Fruit fly (Drosophila melanogaster) whole organism, embryonic: ENCODE results near the gene RpL4.

Experiments used
- Ada2b ChIP-seq: fragments of 200-800 bp; sonication (Bioruptor generic); IDR thresholded peaks from 2 replicates; pipeline ENCODE4 v1.3.6; 2022; ENCODE audit warnings: missing biosample characterization, missing genetic modification characterization
- BEAF-32 ChIP-seq: fragments of 200-800 bp; sonication (Bioruptor generic); optimal IDR thresholded peaks from 3 replicates; lab custom pipeline; 2017; ENCODE audit warnings: missing biosample characterization, missing genetic modification characterization, mild to moderate bottlenecking, moderate library complexity, missing genetic modification reagents
- CG10565 ChIP-seq: fragments of 200-800 bp; sonication (Bioruptor generic); optimal IDR thresholded peaks from 3 replicates; lab custom pipeline; 2016; ENCODE audit warnings: missing biosample characterization, mild to moderate bottlenecking, missing genetic modification characterization
- CG12155 ChIP-seq: fragments of 200-800 bp; sonication (Bioruptor generic); optimal IDR thresholded peaks from 3 replicates; lab custom pipeline; 2016; ENCODE audit warnings: missing biosample characterization, missing genetic modification characterization
- CG13123 ChIP-seq: fragments of 200-800 bp; sonication (Bioruptor generic); optimal IDR thresholded peaks from 2 replicates; lab custom pipeline; 2016; ENCODE audit warnings: missing biosample characterization, missing genetic modification characterization
- CG14667 ChIP-seq: fragments of 200-800 bp; sonication (Bioruptor generic); IDR thresholded peaks from 2 replicates; pipeline ENCODE4 v1.3.6; 2022; ENCODE audit warnings: missing biosample characterization, missing genetic modification characterization
- CG14860 ChIP-seq: fragments of 200-800 bp; sonication (Bioruptor generic); IDR thresholded peaks from 3 replicates; pipeline ENCODE4 v1.3.6; 2022; ENCODE audit warnings: missing biosample characterization, missing genetic modification characterization; ENCODE audit not compliant: partially characterized antibody
- CG15269 ChIP-seq: fragments of 200-800 bp; sonication (Bioruptor generic); optimal IDR thresholded peaks from 2 replicates; lab custom pipeline; 2018; ENCODE audit warnings: missing biosample characterization, mild to moderate bottlenecking, missing genetic modification characterization, moderate library complexity
- CG17328 ChIP-seq: fragments of 200-800 bp; sonication (Bioruptor generic); IDR thresholded peaks from 2 replicates; pipeline ENCODE4 v1.3.6; 2022; ENCODE audit warnings: missing biosample characterization, missing genetic modification characterization
- CG17361 ChIP-seq: fragments of 200-800 bp; sonication (Bioruptor generic); IDR thresholded peaks from 3 replicates; pipeline ENCODE4 v1.3.6; 2022; ENCODE audit warnings: missing biosample characterization, missing genetic modification characterization
- CG17612 ChIP-seq: fragments of 200-800 bp; sonication (Bioruptor generic); IDR thresholded peaks from 2 replicates; pipeline ENCODE4 v1.3.6; 2022; ENCODE audit warnings: missing biosample characterization, missing genetic modification characterization
- CG18476 ChIP-seq: fragments of 200-800 bp; sonication (Bioruptor generic); optimal IDR thresholded peaks from 2 replicates; lab custom pipeline; 2016; ENCODE audit warnings: missing biosample characterization, mild to moderate bottlenecking, missing genetic modification characterization
- CG2129 ChIP-seq: fragments of 200-800 bp; sonication (Bioruptor generic); IDR thresholded peaks from 2 replicates; pipeline ENCODE4 v1.3.6; 2022; ENCODE audit warnings: missing biosample characterization, missing genetic modification characterization; ENCODE audit not compliant: partially characterized antibody
- CG2712 ChIP-seq: fragments of 200-800 bp; optimal IDR thresholded peaks from 3 replicates; lab custom pipeline; 2019; ENCODE audit warnings: missing biosample characterization, mild to moderate bottlenecking, missing genetic modification characterization, moderate library complexity
- CG2875 ChIP-seq: fragments of 200-800 bp; sonication (Bioruptor generic); optimal IDR thresholded peaks from 2 replicates; lab custom pipeline; 2017; ENCODE audit warnings: missing biosample characterization, mild to moderate bottlenecking, missing genetic modification characterization, missing genetic modification reagents
- CG3065 ChIP-seq: fragments of 200-800 bp; sonication (Bioruptor generic); optimal IDR thresholded peaks from 2 replicates; lab custom pipeline; 2016; ENCODE audit warnings: missing biosample characterization, missing genetic modification characterization
- CG32767 ChIP-seq: fragments of 200-800 bp; sonication (Bioruptor generic); IDR thresholded peaks from 2 replicates; pipeline ENCODE4 v1.3.6; 2022; ENCODE audit warnings: missing biosample characterization, missing genetic modification characterization
- CG4360 ChIP-seq: fragments of 200-800 bp; sonication (Bioruptor generic); IDR thresholded peaks from 2 replicates; pipeline ENCODE4 v1.3.6; 2022; ENCODE audit warnings: missing biosample characterization, missing genetic modification characterization
- CG6254 ChIP-seq: fragments of 200-800 bp; sonication (Bioruptor generic); optimal IDR thresholded peaks from 3 replicates; lab custom pipeline; 2017; ENCODE audit warnings: mild to moderate bottlenecking, missing biosample characterization, missing genetic modification reagents, missing genetic modification characterization
- CG6813 ChIP-seq: fragments of 200-800 bp; sonication (Bioruptor generic); optimal IDR thresholded peaks from 2 replicates; lab custom pipeline; 2017; ENCODE audit warnings: missing biosample characterization, missing genetic modification characterization, mild to moderate bottlenecking, moderate library complexity, missing genetic modification reagents
- CG7556 ChIP-seq: fragments of 200-800 bp; sonication (Bioruptor generic); optimal IDR thresholded peaks from 2 replicates; lab custom pipeline; 2017; ENCODE audit warnings: missing biosample characterization, mild to moderate bottlenecking, missing genetic modification characterization
- CG8281 ChIP-seq: fragments of 200-800 bp; sonication (Bioruptor generic); optimal IDR thresholded peaks from 2 replicates; lab custom pipeline; 2018; ENCODE audit warnings: missing biosample characterization, mild to moderate bottlenecking, missing genetic modification characterization, moderate library complexity
- CG8388 ChIP-seq: fragments of 200-800 bp; sonication (Bioruptor generic); optimal IDR thresholded peaks from 2 replicates; lab custom pipeline; 2019; ENCODE audit warnings: missing biosample characterization, mild to moderate bottlenecking, missing genetic modification characterization, moderate library complexity
- CG9727 ChIP-seq: fragments of 200-800 bp; sonication (Bioruptor generic); optimal IDR thresholded peaks from 3 replicates; lab custom pipeline; 2017; ENCODE audit warnings: missing biosample characterization, mild to moderate bottlenecking, missing genetic modification characterization
- CG9876 ChIP-seq: fragments of 200-800 bp; sonication (Bioruptor generic); optimal IDR thresholded peaks from 2 replicates; lab custom pipeline; 2016; ENCODE audit warnings: missing biosample characterization, missing genetic modification characterization
- CoRest ChIP-seq: fragments of 200-800 bp; sonication (Bioruptor generic); optimal IDR thresholded peaks from 3 replicates; lab custom pipeline; 2018; ENCODE audit warnings: missing biosample characterization, mild to moderate bottlenecking, missing genetic modification characterization, moderate library complexity
- E2f2 ChIP-seq: fragments of 200-800 bp; sonication (Bioruptor generic); IDR thresholded peaks from 2 replicates; pipeline ENCODE4 v1.3.6; 2022; ENCODE audit warnings: missing biosample characterization, missing genetic modification characterization
- HmgD ChIP-seq: fragments of 200-800 bp; sonication (Bioruptor generic); optimal IDR thresholded peaks from 3 replicates; lab custom pipeline; 2016; ENCODE audit warnings: missing biosample characterization, missing genetic modification characterization
- Hmr ChIP-seq: fragments of 200-800 bp; sonication (Bioruptor generic); optimal IDR thresholded peaks from 3 replicates; lab custom pipeline; 2017; ENCODE audit warnings: mild to moderate bottlenecking, missing biosample characterization, missing genetic modification reagents, missing genetic modification characterization
- NC2α ChIP-seq: fragments of 200-800 bp; sonication (Bioruptor generic); optimal IDR thresholded peaks from 2 replicates; lab custom pipeline; 2016; ENCODE audit warnings: missing biosample characterization, missing genetic modification characterization
- Nf-YA ChIP-seq: fragments of 200-800 bp; sonication (Bioruptor generic); IDR thresholded peaks from 2 replicates; pipeline ENCODE4 v1.3.6; 2022; ENCODE audit warnings: missing biosample characterization, missing genetic modification characterization
- Nf-YB ChIP-seq: fragments of 200-800 bp; sonication (Bioruptor generic); optimal IDR thresholded peaks from 3 replicates; lab custom pipeline; 2019; ENCODE audit warnings: missing biosample characterization, mild to moderate bottlenecking, missing genetic modification characterization, moderate library complexity
- Nf-YC ChIP-seq: fragments of 200-800 bp; optimal IDR thresholded peaks from 3 replicates; lab custom pipeline; 2019; ENCODE audit warnings: missing biosample characterization, mild to moderate bottlenecking, missing genetic modification characterization, moderate library complexity
- Oli ChIP-seq: fragments of 200-800 bp; sonication (Bioruptor generic); optimal IDR thresholded peaks from 2 replicates; lab custom pipeline; 2018; ENCODE audit warnings: missing biosample characterization, mild to moderate bottlenecking, missing genetic modification characterization, moderate library complexity
- Sox102F ChIP-seq: fragments of 200-800 bp; sonication (Bioruptor generic); optimal IDR thresholded peaks from 2 replicates; lab custom pipeline; 2018; ENCODE audit warnings: missing biosample characterization, mild to moderate bottlenecking, missing genetic modification characterization, moderate library complexity
- YL-1 ChIP-seq: fragments of 200-800 bp; sonication (Bioruptor generic); optimal IDR thresholded peaks from 3 replicates; lab custom pipeline; 2017; ENCODE audit warnings: missing biosample characterization, mild to moderate bottlenecking, missing genetic modification characterization
- abd-A ChIP-seq: fragments of 200-800 bp; sonication (Bioruptor generic); optimal IDR thresholded peaks from 3 replicates; lab custom pipeline; 2019; ENCODE audit warnings: missing biosample characterization, mild to moderate bottlenecking, missing genetic modification characterization, moderate library complexity
- ara ChIP-seq: fragments of 200-800 bp; sonication (Bioruptor generic); IDR thresholded peaks from 2 replicates; pipeline ENCODE4 v1.3.6; 2022; ENCODE audit warnings: missing biosample characterization, missing genetic modification characterization
- cato ChIP-seq: fragments of 200-800 bp; sonication (Bioruptor generic); optimal IDR thresholded peaks from 2 replicates; lab custom pipeline; 2016; ENCODE audit warnings: missing biosample characterization, missing genetic modification characterization, borderline replicate concordance
- en ChIP-seq: fragments of 200-800 bp; sonication (Bioruptor generic); optimal IDR thresholded peaks from 2 replicates; lab custom pipeline; 2016; ENCODE audit warnings: missing biosample characterization, missing genetic modification characterization
- gcm2 ChIP-seq: fragments of 200-800 bp; sonication (Bioruptor generic); optimal IDR thresholded peaks from 2 replicates; lab custom pipeline; 2016; ENCODE audit warnings: missing biosample characterization, missing genetic modification characterization
- her ChIP-seq: fragments of 200-800 bp; sonication (Bioruptor generic); optimal IDR thresholded peaks from 2 replicates; lab custom pipeline; 2016; ENCODE audit warnings: missing biosample characterization, missing genetic modification characterization
- ken ChIP-seq: fragments of 200-800 bp; sonication (Bioruptor generic); IDR thresholded peaks from 3 replicates; pipeline ENCODE4 v1.3.6; 2022; ENCODE audit warnings: missing biosample characterization, missing genetic modification characterization
- lov ChIP-seq, 2 experiments: fragments of 200-800 bp in 1 of 2; fragments of >200 bp in 1 of 2; sonication (Bioruptor generic) in 1 of 2; IDR thresholded peaks in 1 of 2; optimal IDR thresholded peaks in 1 of 2; 2 replicates in 1 of 2; 3 replicates in 1 of 2; pipeline versions ENCODE4 v1.3.6 to Lab custom; 2017 to 2022; ENCODE audit warnings: missing biosample characterization in 1 of 2, missing genetic modification characterization in 1 of 2
- mam ChIP-seq: fragments of 200-800 bp; sonication (Bioruptor generic); optimal IDR thresholded peaks from 3 replicates; lab custom pipeline; 2016; ENCODE audit warnings: missing biosample characterization, missing genetic modification characterization
- nau ChIP-seq: fragments of 200-800 bp; sonication (Bioruptor generic); optimal IDR thresholded peaks from 3 replicates; lab custom pipeline; 2017; ENCODE audit warnings: missing biosample characterization, mild to moderate bottlenecking, missing genetic modification characterization, missing genetic modification reagents
- vfl ChIP-seq: fragments of 200-800 bp; sonication (Bioruptor generic); optimal IDR thresholded peaks from 2 replicates; lab custom pipeline; 2016; ENCODE audit warnings: missing biosample characterization, missing genetic modification characterization

RpL4 gene

DNA sequence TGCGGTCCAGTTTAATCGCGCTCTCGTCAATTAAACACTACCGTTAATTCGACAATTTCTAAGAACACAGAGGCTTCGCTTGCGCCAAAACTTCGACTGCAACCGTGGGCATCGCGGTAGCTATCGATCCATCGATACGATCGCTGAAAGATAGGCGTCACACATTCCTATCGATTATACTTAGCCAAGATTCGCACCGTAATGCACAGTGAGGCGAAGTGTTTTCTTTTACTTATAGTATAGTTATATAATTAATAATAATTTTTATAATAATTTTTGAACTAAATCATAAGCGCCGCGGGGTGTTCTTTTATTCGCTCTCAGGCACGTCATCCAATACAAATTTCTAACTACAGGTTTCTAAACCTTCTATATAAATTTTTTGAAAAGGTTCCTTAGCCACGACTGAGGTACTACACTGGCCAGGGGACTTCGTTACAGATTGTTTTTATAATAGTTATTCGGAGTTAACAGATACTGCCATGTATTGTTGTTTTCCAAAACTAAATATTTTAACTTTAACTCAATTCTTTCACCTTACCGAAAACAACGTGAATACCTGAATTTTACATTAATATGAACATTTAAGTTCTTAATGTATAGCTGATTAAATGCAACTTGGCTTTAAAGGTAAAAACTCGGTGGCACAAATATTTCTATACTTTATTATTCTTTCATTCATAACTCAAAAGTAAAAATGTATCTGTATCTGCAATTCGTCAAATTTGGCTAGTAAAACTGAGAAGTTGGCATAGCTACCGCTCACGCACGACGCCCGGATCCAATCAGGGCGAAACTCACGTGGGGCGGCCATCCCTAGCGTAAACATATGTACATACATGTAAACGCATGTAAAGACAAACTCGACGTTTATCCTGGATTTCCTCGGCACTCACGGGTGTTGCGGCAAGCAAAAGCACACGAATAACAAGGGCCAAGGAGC is 15.4 kb downstream of the RpL4 start, which contains the start of the genes NSD and BOD1 (continued):
- TF ChIP-seq CG2875 (GFP tag; lab: Kevin White, UChicago) (no peak), CG10565 (GFP tag; lab: Kevin White, UChicago) (no peak), CG14860 (GFP tag; lab: Robert Waterston, UW) (peak; percentile 89), CG15269 (tag; lab: Kevin White, UChicago) (peak; percentile 51), CG6254 (GFP tag; lab: Kevin White, UChicago) (no peak), CoRest (tag; lab: Kevin White, UChicago) (peak; percentile 61), abd-A (tag; lab: Kevin White, UChicago) (no peak), CG17328 (GFP tag; lab: Robert Waterston, UW) (peak; percentile 50; the same call in 1 of the 2 replicates), BEAF-32 (GFP tag; lab: Kevin White, UChicago) (peak; percentile 84), CG2129 (GFP tag; lab: Robert Waterston, UW) (peak; percentile 81), Nf-YA (GFP tag; lab: Robert Waterston, UW) (no peak), mam (GFP tag; lab: Kevin White, UChicago) (peak; percentile 57), E2f2 (GFP tag; lab: Robert Waterston, UW) (peak; percentile 66), CG8281 (tag; lab: Kevin White, UChicago) (no peak), CG17361 (GFP tag; lab: Robert Waterston, UW) (peak; percentile 87; the same call in 2 of the 3 replicates), Ada2b (peak; percentile 66), CG17612 (no peak), YL-1 (peak; percentile 68), Oli (peak; percentile 58), cato (GFP tag; lab: Kevin White, UChicago) (no peak), Sox102F (peak; percentile 40), Nf-YB (GFP tag; lab: Kevin White, UChicago) (no peak), Nf-YC (tag; lab: Kevin White, UChicago) (peak; percentile 2), CG3065 (GFP tag; lab: Kevin White, UChicago) (no peak), CG7556 (GFP tag; lab: Kevin White, UChicago) (peak; percentile 39), Hmr (GFP tag; lab: Kevin White, UChicago) (peak; percentile 56), HmgD (GFP tag; lab: Kevin White, UChicago) (peak; percentile 19), vfl (no peak), ken (GFP tag; lab: Robert Waterston, UW) (peak; percentile 82), CG9876 (GFP tag; lab: Kevin White, UChicago) (peak; percentile 2), CG13123 (GFP tag; lab: Kevin White, UChicago) (no peak), NC2α (GFP tag; lab: Kevin White, UChicago) (no peak), gcm2 (no peak), her (GFP tag; lab: Kevin White, UChicago) (no peak), CG14667 (GFP tag; lab: Robert Waterston, UW) (peak; percentile 58), CG9727 (GFP tag; lab: Kevin White, UChicago) (peak; percentile 55), CG2712 (tag; lab: Kevin White, UChicago) (peak; percentile 71), lov (optimal IDR thresholded peaks at IDR 0.05; lab: Kevin White, UChicago) (no peak), lov (GFP tag; IDR thresholded peaks at IDR 0.05; lab: Robert Waterston, UW) (peak; percentile 47; the same call in 1 of the 3 replicates), CG4360 (no peak; the same call in 1 of the 2 replicates), en (GFP tag; lab: Kevin White, UChicago) (no peak), CG18476 (GFP tag; lab: Kevin White, UChicago) (no peak), ara (GFP tag; lab: Robert Waterston, UW) (peak; percentile 49), CG6813 (GFP tag; lab: Kevin White, UChicago) (peak; percentile 21), CG32767 (GFP tag; lab: Robert Waterston, UW) (no peak), CG8388 (GFP tag; lab: Kevin White, UChicago) (peak; percentile 60), CG12155 (GFP tag; lab: Kevin White, UChicago) (peak; percentile 6), nau (no peak)
